Fruit fly (Drosophila melanogaster): ENCODE measurements around the gene comt.
A peak's percentile ranks its signal among the peaks of the same experiment; 100 is the strongest.

Gene comt

dm6 chrX:13307189-13307588 is 48.4 kb downstream of the comt start (continued):
- TF ChIP-seq CG12659 (GFP tag; optimal IDR thresholded peaks at IDR 0.05) (peak; percentile 13), lab (GFP tag; optimal IDR thresholded peaks at IDR 0.05) (no peak), CG9817 (tag; optimal IDR thresholded peaks at IDR 0.05) (no peak), Jarid2 (GFP tag; optimal IDR thresholded peaks at IDR 0.05) (no peak), Atf-2 (GFP tag; optimal IDR thresholded peaks at IDR 0.05) (no peak), CG17912 (GFP tag; optimal IDR thresholded peaks at IDR 0.05) (no peak), CG17612 (GFP tag; IDR thresholded peaks at IDR 0.05) (no peak), Ets97D (GFP tag; optimal IDR thresholded peaks at IDR 0.05) (no peak), Max (GFP tag; optimal IDR thresholded peaks at IDR 0.05) (peak; percentile 15), CG8281 (tag; optimal IDR thresholded peaks at IDR 0.05) (no peak), slp2 (GFP tag; optimal IDR thresholded peaks at IDR 0.05) (no peak), Usf (GFP tag; optimal IDR thresholded peaks at IDR 0.05) (no peak), Abd-B (GFP tag; optimal IDR thresholded peaks at IDR 0.05) (no peak), Dp (GFP tag; optimal IDR thresholded peaks at IDR 0.05) (no peak), Mes4 (GFP tag; optimal IDR thresholded peaks at IDR 0.05) (no peak), ap (GFP tag; IDR thresholded peaks at IDR 0.05) (no peak), CG3065 (GFP tag; optimal IDR thresholded peaks at IDR 0.05) (no peak), CG10543 (GFP tag; optimal IDR thresholded peaks at IDR 0.05) (no peak), Hsf (GFP tag; optimal IDR thresholded peaks at IDR 0.05) (no peak), CG14965 (GFP tag; optimal IDR thresholded peaks at IDR 0.05; ENCODE audit: borderline replicate concordance) (no peak), HmgD (GFP tag; optimal IDR thresholded peaks at IDR 0.05) (no peak), cato (GFP tag; optimal IDR thresholded peaks at IDR 0.05; ENCODE audit: borderline replicate concordance) (no peak), Stat92E (GFP tag; optimal IDR thresholded peaks at IDR 0.05) (no peak), kah (GFP tag; optimal IDR thresholded peaks at IDR 0.05) (no peak), crol (GFP tag; IDR thresholded peaks at IDR 0.05) (no peak), ttk (GFP tag; IDR thresholded peaks at IDR 0.05) (no peak), CG14667 (GFP tag; IDR thresholded peaks at IDR 0.05) (no peak), CG7372 (GFP tag; IDR thresholded peaks at IDR 0.05) (no peak), CG17568 (GFP tag; optimal IDR thresholded peaks at IDR 0.05) (no peak), tin (GFP tag; optimal IDR thresholded peaks at IDR 0.05) (no peak), Ada2b (GFP tag; IDR thresholded peaks at IDR 0.05) (no peak), CG14441 (GFP tag; IDR thresholded peaks at IDR 0.05) (no peak), CG11456 (GFP tag; IDR thresholded peaks at IDR 0.05) (no peak), ATbp (GFP tag; optimal IDR thresholded peaks at IDR 0.05) (no peak), ftz-f1 (GFP tag; optimal IDR thresholded peaks at IDR 0.05) (no peak), CG10274 (GFP tag; optimal IDR thresholded peaks at IDR 0.05) (no peak), CG10565 (GFP tag; optimal IDR thresholded peaks at IDR 0.05) (no peak), CG12236 (GFP tag; optimal IDR thresholded peaks at IDR 0.05) (no peak), Aef1 (GFP tag; IDR thresholded peaks at IDR 0.05) (no peak), CG8944 (GFP tag; optimal IDR thresholded peaks at IDR 0.05) (no peak), CG17829 (tag; optimal IDR thresholded peaks at IDR 0.05) (no peak), cad (GFP tag; optimal IDR thresholded peaks at IDR 0.05) (no peak), sug (tag; optimal IDR thresholded peaks at IDR 0.05) (peak; percentile 3), Sry-δ (GFP tag; optimal IDR thresholded peaks at IDR 0.05) (no peak), danr (GFP tag; IDR thresholded peaks at IDR 0.05) (no peak), br (optimal IDR thresholded peaks at IDR 0.05) (no peak), jigr1 (GFP tag; IDR thresholded peaks at IDR 0.05) (no peak), Asciz (GFP tag; optimal IDR thresholded peaks at IDR 0.05) (no peak), bowl (GFP tag; IDR thresholded peaks at IDR 0.05) (no peak), Dref (GFP tag; IDR thresholded peaks at IDR 0.05) (no peak), CG3838 (GFP tag; optimal IDR thresholded peaks at IDR 0.05) (no peak), CG31441 (GFP tag; IDR thresholded peaks at IDR 0.05) (peak; percentile 48), CG8388 (GFP tag; optimal IDR thresholded peaks at IDR 0.05) (no peak)
